Worm (Caenorhabditis elegans) whole organism, early embryonic: Measurements from ENCODE around the gene F21C10.11.

Experiments used
- B0310.2 ChIP-seq: sonication (generic microtip); optimal IDR thresholded peaks from 2 replicates; lab custom pipeline; 2016; ENCODE audit warnings: mild to moderate bottlenecking, missing genetic modification characterization, missing compliant biosample characterization
- F13C5.2 ChIP-seq: sonication (generic microtip); optimal IDR thresholded peaks from 2 replicates; lab custom pipeline; 2017; ENCODE audit warnings: mild to moderate bottlenecking, missing genetic modification characterization, inconsistent platforms, missing compliant biosample characterization
- aly-1 ChIP-seq: sonication (generic microtip); optimal IDR thresholded peaks from 2 replicates; lab custom pipeline; 2016; ENCODE audit warnings: missing genetic modification characterization, missing compliant biosample characterization
- ama-1 ChIP-seq: fragments of 150-350 bp; optimal IDR thresholded peaks from 2 replicates; lab custom pipeline; 2014
- ceh-13 ChIP-seq: fragments of 200-800 bp; sonication (Bioruptor generic); optimal IDR thresholded peaks from 2 replicates; lab custom pipeline; 2018; ENCODE audit warnings: mild to moderate bottlenecking, missing genetic modification characterization, missing compliant biosample characterization
- ceh-36 ChIP-seq: sonication (generic microtip); optimal IDR thresholded peaks from 2 replicates; lab custom pipeline; 2016; ENCODE audit warnings: missing genetic modification characterization, inconsistent platforms, missing compliant biosample characterization
- ets-7 ChIP-seq: sonication (generic microtip); optimal IDR thresholded peaks from 2 replicates; lab custom pipeline; 2016; ENCODE audit warnings: missing genotype, missing genetic modification characterization, missing compliant biosample characterization
- flt-1 ChIP-seq: fragments of 200-800 bp; sonication (Bioruptor generic); IDR thresholded peaks from 2 replicates; pipeline ENCODE4 v1.3.6; 2022; ENCODE audit warnings: missing genetic modification characterization, missing compliant biosample characterization
- hmbx-1 ChIP-seq: sonication (generic microtip); optimal IDR thresholded peaks from 2 replicates; lab custom pipeline; 2016; ENCODE audit warnings: mild to moderate bottlenecking, missing genetic modification characterization, missing compliant biosample characterization
- hmg-4 ChIP-seq: fragments of 200-800 bp; sonication (Bioruptor generic); optimal IDR thresholded peaks from 2 replicates; lab custom pipeline; 2018; ENCODE audit warnings: mild to moderate bottlenecking, missing genetic modification characterization, missing compliant biosample characterization
- hnd-1 ChIP-seq: sonication (generic microtip); optimal IDR thresholded peaks from 2 replicates; lab custom pipeline; 2016; ENCODE audit warnings: missing genetic modification characterization, missing compliant biosample characterization
- pes-1 ChIP-seq: fragments of 200-800 bp; sonication (Bioruptor generic); IDR thresholded peaks from 2 replicates; pipeline ENCODE4 v1.3.6; 2022; ENCODE audit warnings: missing genetic modification reagents, missing genetic modification characterization, missing compliant biosample characterization
- scrt-1 ChIP-seq: fragments of 200-800 bp; sonication (Bioruptor generic); IDR thresholded peaks from 2 replicates; pipeline ENCODE4 v1.3.6; 2022; ENCODE audit warnings: missing genetic modification characterization, missing compliant biosample characterization
- sea-1 ChIP-seq: fragments of 200-800 bp; sonication (Bioruptor generic); conservative IDR thresholded peaks from 2 replicates; pipeline ENCODE4 v1.3.6; 2022; ENCODE audit warnings: missing genetic modification characterization, missing compliant biosample characterization
- tbx-11 ChIP-seq: fragments of 200-800 bp; sonication (Bioruptor generic); IDR thresholded peaks from 2 replicates; pipeline ENCODE4 v1.3.6; 2022; ENCODE audit warnings: missing genetic modification characterization, missing compliant biosample characterization
- tbx-37 ChIP-seq: fragments of 200-800 bp; sonication (Bioruptor generic); conservative IDR thresholded peaks from 2 replicates; pipeline ENCODE4 v1.3.6; 2022; ENCODE audit warnings: missing genetic modification reagents, missing genetic modification characterization, missing compliant biosample characterization
- tra-4 ChIP-seq: sonication (generic microtip); optimal IDR thresholded peaks from 2 replicates; lab custom pipeline; 2017; ENCODE audit warnings: missing genetic modification characterization, missing compliant biosample characterization

F21C10.11 gene

DNA sequence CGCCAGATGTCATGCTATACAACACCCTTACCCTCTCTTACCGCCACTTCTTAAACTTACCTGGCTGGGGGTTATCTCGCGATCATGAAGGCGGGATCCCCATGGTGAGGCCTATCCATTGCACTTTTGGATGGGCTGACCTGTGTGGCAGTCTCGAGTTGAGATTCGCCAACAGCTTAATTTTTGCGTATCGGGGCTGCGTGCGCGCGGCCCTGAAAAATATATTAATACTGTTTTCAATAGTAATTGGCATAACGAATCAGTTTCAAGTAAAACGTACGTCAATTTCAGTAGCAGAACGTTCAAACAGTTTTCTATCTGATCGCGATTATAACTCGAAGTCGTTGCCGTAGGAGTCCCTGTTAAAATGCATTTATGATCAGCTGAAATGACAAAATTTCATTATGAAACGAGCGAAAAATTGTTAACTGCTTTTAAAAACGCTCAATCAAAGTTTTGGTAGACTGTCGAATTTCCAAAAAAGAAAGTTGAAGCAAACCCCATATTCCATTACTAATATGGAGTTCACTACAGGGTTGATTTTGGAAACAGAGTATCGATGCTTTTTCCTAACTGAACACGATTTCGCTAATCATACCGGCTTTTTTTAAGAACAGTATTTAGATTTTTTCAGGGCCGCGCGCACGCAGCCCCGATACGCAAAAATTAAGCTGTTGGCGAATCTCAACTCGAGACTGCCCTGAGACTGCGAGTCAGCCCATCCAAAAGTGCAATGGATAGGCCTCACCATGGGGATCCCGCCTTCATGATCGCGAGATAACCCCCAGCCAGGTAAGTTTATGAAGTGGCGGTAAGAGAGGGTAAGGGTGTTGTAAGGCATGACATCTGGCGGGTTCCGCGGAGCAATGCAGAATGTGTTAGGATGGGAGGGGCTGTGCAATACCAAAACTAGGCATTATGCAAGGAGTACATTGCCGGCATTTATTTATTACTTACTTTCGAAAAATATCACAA is 32.2 kb upstream of the F21C10.11 start:
- peak; percentile 60; the same call in 1 of the 2 replicates for TF ChIP-seq scrt-1 (GFP tag; lab: Robert Waterston, UW)
- 0 out of 2 replicates have a peak, but pooled peaks have one; percentile 20 for TF ChIP-seq sea-1
- peak; percentile 0 for TF ChIP-seq hmg-4

DNA sequence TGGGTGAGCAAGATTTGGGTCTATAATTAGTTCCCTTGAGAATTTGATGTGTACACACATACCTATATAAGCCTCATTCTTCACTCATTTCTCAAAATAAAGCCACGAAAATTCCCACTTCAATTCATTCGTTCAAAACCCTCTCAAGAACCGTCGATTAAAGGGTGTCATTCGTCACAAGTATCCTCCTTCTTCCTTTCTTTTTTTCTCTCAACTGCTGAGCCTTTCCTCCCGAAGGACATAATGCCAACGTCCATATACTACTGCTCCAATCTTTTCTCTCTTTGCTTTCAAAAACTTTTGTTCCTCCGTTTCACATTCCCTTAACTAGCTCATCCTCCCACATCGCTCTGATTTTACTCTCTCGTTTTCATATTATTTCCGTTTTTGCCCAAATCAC is 31.1 kb upstream of the F21C10.11 start, which contains the start of gene T27E4.1:
T27E4.1 (plus strand) TSS at position 137 of the 400 bp plus-strand sequence.
- TF ChIP-seq ceh-13 (GFP tag; lab: Kevin White, UChicago) (no peak), tra-4 (tag; lab: Kevin White, UChicago) (no peak)

DNA sequence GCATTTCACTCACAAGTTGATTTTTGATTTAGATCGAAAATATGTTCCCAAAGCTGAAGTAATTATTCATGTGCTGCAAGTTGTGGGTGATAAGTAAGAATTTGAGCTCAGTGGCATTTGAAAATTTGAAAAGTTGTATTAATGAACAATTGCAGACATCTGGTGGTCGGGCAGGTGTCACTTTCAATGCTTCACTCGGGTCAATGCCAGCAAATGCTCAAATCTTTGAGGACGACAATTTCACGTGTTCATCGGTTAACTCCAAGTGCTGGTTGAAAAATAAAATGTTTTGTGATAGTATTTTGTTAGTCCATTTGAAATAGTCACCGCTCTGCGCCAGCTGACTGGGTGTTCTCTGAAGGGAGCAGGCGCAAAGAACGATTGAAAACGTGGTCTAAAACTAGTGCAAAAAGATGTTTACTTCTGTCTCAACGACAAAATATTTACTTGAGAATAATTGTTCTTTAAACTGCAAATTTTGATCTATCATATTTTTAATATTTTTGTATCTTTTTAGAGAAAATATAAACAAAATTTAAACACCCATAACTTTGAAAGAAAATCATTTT is 29.1 kb upstream of the F21C10.11 start:
- TF ChIP-seq F13C5.2 (tag; lab: Kevin White, UChicago) (no peak), scrt-1 (GFP tag; lab: Robert Waterston, UW) (no peak), tbx-37 (GFP tag; lab: Robert Waterston, UW) (no peak), aly-1 (no peak), tra-4 (tag; lab: Kevin White, UChicago) (no peak), sea-1 (no peak), B0310.2 (no peak), tbx-11 (GFP tag; lab: Robert Waterston, UW) (no peak)

DNA sequence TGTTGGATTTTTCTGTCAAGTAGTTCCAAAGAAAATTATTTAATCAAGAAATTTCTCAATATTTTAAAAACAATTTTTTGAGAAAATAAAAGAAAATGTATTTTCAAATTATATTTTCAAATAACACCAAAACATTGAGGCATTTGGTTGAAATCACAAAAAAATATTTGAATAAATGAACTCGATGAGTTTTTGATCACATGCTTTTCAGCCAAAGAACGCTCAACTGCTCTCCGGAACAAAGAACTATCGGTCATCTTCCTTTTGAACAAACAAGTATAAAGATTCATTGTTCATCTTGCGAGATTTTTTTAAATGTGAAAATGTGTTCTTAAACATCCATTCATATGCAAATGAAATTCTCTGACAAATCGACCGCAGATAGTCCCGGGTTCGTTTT is 28.3 kb upstream of the F21C10.11 start:
- TF ChIP-seq ets-7 (tag; lab: Kevin White, UChicago) (no peak), B0310.2 (no peak), flt-1 (no peak), ceh-13 (GFP tag; lab: Kevin White, UChicago) (no peak), scrt-1 (GFP tag; lab: Robert Waterston, UW) (no peak), tra-4 (tag; lab: Kevin White, UChicago) (no peak), hmbx-1 (tag; lab: Kevin White, UChicago) (no peak), F13C5.2 (tag; lab: Kevin White, UChicago) (no peak), pes-1 (GFP tag; lab: Robert Waterston, UW) (no peak), hnd-1 (tag; lab: Kevin White, UChicago) (no peak), tbx-11 (GFP tag; lab: Robert Waterston, UW) (no peak), tbx-37 (GFP tag; lab: Robert Waterston, UW) (no peak)

DNA sequence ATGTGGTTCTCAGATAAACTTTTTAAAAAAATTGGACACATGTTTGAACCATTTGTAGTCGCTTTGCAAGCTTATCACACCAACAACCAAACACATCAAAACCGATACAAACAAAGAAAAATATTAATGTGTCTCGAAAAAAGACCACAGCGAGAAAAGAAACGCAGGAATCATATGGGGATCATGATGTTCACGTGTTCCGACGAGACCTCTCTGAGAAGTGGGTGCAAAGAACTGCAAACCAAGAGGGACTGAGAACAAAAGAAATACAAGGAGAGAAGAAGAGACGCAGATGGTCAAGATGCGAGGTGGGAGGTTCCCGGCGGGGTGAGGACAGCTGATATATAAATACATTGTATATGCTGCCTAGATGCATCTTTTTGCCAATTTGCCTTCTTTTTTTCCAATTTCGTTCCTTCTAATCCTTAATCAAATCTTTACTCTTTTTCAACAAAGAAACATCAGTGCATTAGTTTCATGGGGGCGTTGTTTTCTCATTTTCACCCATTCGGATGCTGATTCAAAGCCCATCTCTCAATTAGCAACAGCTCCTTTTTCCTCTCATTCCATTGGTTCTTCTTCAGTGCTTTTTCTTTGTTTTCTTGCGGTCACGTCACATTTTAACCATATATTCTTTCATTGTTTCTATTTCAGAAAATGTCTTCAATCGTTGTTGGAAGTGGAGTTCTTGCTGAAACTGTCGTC is 27.5 kb upstream of the F21C10.11 start, which contains the start of gene F21C10.10:
F21C10.10 (plus strand) TSS at position 655 of the 705 bp plus-strand sequence.
- no peak for TF ChIP-seq ceh-36 (tag; lab: Kevin White, UChicago)
- TF ChIP-seq ceh-13 (GFP tag; lab: Kevin White, UChicago), result no peak
- peak; percentile 24 for TF ChIP-seq aly-1
- TF ChIP-seq F13C5.2 (tag; lab: Kevin White, UChicago), result peak; percentile 30

DNA sequence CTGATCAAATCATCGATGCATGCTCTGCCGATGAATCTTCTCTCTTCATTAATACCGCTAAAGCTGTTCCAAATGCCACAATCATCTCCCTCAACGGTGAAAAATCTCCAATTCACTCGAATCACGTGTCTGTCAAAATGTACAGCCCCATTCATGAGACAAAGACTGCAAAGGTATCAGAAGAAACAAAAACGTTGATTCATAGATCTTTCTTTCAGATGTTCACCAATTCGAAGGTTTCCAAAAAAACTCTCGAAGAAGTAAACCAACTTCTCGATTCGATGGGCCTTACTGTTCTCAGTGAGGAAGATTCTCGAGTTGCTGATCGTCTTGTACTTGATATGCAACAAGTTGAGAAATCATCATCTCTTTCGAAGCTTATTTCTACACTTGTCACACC is 26.6 kb upstream of the F21C10.11 start:
- TF ChIP-seq ets-7 (tag; lab: Kevin White, UChicago) (no peak), sea-1 (no peak), hmbx-1 (tag; lab: Kevin White, UChicago) (no peak), tra-4 (tag; lab: Kevin White, UChicago) (no peak), F13C5.2 (tag; lab: Kevin White, UChicago) (no peak), hnd-1 (tag; lab: Kevin White, UChicago) (no peak), pes-1 (GFP tag; lab: Robert Waterston, UW) (no peak), B0310.2 (no peak), ceh-36 (tag; lab: Kevin White, UChicago) (no peak), hmg-4 (no peak), aly-1 (no peak), flt-1 (no peak), ama-1 (no peak), scrt-1 (GFP tag; lab: Robert Waterston, UW) (no peak), tbx-11 (GFP tag; lab: Robert Waterston, UW) (no peak), tbx-37 (GFP tag; lab: Robert Waterston, UW) (no peak), ceh-13 (GFP tag; lab: Kevin White, UChicago) (no peak)

DNA sequence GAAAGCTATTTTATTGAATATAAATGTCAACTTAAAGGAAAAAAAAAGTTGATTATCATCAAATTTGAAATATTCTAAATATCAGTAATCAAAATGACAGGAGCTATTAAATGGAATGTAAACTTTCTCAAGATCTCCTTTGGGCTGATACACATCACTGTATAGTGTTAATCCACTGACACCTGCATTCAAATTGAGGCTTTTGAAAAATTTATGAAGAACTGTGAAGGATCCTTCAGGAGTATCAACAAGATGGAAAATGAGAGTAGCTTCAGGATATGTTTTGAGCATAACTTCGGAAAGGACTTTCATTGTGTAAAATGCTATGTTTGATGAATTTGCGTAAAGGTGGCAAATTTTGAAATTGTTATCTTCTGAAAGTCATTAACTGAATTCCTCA is 26.1 kb upstream of the F21C10.11 start:
- TF ChIP-seq hnd-1 (tag; lab: Kevin White, UChicago), result no peak
